Worm (Caenorhabditis elegans): ENCODE data around the gene F15D4.5.

The F15D4.5 gene

ce11 chrII:13245076-13245475 is at the start of gene F15D4.5:
Gene F15D4.5, plus strand, starts transcription at chrII:13245376.
- TF ChIP-seq T26A5.8 (tag; optimal IDR thresholded peaks at IDR 0.05) (no peak), K11D2.4 (GFP tag; IDR thresholded peaks at IDR 0.05) (no peak), fkh-3 (tag; optimal IDR thresholded peaks at IDR 0.05) (no peak), sea-2 (GFP tag; IDR thresholded peaks at IDR 0.05) (no peak), F55B11.4 (tag; optimal IDR thresholded peaks at IDR 0.05; ENCODE audit: borderline replicate concordance, insufficient read depth) (no peak), aptf-2 (GFP tag; conservative IDR thresholded peaks at IDR 0.05) (no peak), cebp-1 (GFP tag; IDR thresholded peaks at IDR 0.05) (no peak), cebp-1 (tag; optimal IDR thresholded peaks at IDR 0.05) (no peak), sptf-2 (GFP tag; optimal IDR thresholded peaks at IDR 0.05) (no peak), nfya-1 (tag; optimal IDR thresholded peaks at IDR 0.05; ENCODE audit: borderline replicate concordance, insufficient read depth) (no peak), mcd-1 (GFP tag; IDR thresholded peaks at IDR 0.05) (no peak), tbp1 (GFP tag; optimal IDR thresholded peaks at IDR 0.05) (no peak), nhr-90 (tag; optimal IDR thresholded peaks at IDR 0.05) (no peak), F57A8.1 (GFP tag; optimal IDR thresholded peaks at IDR 0.05) (no peak)

DNA sequence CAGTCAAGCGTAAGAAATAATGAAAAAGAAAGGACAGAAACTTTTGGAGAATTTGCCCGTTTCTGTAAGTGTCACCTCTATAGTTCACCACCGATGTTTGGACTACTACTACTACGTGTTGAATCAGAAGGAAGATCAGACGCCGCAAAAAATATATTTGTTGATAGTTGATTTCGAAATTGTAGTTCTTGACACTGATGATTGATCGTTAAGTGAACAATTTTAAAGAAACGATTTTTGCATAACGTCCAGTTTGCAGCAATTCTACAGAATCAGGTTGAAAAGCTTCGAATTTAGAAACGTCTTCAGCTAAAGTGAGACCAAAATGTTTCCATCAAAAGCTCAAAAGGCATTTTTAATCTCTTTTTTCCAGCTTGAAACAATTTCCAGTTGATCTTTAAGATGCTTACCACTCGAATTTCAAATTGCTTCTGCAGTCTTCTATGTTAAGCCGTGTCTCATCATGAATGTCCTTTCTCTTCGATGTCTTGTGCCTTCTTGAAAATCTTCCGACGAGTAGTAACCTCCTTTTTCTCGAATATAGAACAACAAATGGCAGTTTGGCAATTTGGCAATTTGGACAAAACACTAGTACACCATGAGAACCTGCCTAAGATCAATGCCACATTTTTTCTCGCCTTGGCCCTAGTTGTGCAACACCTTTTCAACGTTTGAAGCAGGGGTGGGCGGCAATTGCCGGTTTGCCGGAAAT is 49.3 kb upstream of the F15D4.5 start:
- TF ChIP-seq snpc-1.1 (tag; optimal IDR thresholded peaks at IDR 0.05; ENCODE audit: insufficient read depth) (peak; percentile 3), hrde-1 (tag; optimal IDR thresholded peaks at IDR 0.05; ENCODE audit: borderline replicate concordance) (no peak), let-526 (GFP tag; IDR thresholded peaks at IDR 0.05) (no peak), athp-1 (tag; optimal IDR thresholded peaks at IDR 0.05) (no peak), F23B12.7 (tag; optimal IDR thresholded peaks at IDR 0.05; ENCODE audit: insufficient read depth) (no peak), lsl-1 (GFP tag; optimal IDR thresholded peaks at IDR 0.05) (no peak), attf-3 (GFP tag; conservative IDR thresholded peaks at IDR 0.05) (no peak), Y53G8AR.9 (GFP tag; conservative IDR thresholded peaks at IDR 0.05) (0 out of 2 replicates have a peak, but pooled peaks have one; percentile 7), F55B11.4 (tag; optimal IDR thresholded peaks at IDR 0.05; ENCODE audit: borderline replicate concordance, insufficient read depth) (no peak)

DNA sequence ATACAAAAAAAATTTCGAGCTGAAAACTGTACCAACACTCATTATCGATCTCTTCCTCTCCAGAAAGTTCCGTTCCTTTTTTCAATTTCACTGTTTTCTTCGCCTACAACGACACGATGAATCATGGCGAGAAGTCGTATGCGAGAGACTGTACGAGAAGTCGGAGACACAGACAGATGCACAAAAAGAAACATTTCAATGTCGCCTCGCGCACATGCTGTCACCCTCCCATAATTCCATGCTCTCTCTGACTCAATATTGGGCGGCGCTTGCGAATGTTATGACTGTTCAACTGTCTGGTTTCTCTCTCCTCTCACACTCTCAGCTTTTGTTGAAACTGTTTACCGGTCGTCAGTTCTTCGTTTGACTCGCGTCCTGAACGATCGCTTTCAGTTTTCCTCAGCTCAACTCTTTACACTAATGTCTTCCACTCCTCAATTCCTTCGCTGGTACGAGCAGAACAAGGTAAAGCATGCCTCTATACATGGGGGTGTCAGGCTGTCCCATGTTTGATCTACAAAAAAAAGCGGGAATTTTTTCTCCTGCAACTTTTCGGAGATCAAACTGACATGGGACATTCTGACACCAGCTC is 48.4 kb upstream of the F15D4.5 start:
- TF ChIP-seq zfh-2 (GFP tag; conservative IDR thresholded peaks at IDR 0.05) (peak; percentile 47; the same call in 1 of the 2 replicates), tbx-9 (tag; optimal IDR thresholded peaks at IDR 0.05; ENCODE audit: borderline replicate concordance) (no peak), hmg-1.2 (GFP tag; IDR thresholded peaks at IDR 0.05) (peak; percentile 69; the same call in 1 of the 2 replicates), lin-54 (GFP tag; optimal IDR thresholded peaks at IDR 0.05) (peak; percentile 8), madf-3 (GFP tag; IDR thresholded peaks at IDR 0.05) (0 out of 2 replicates have a peak, but pooled peaks have one; percentile 35), cebp-1 (GFP tag; IDR thresholded peaks at IDR 0.05) (no peak), cebp-1 (tag; optimal IDR thresholded peaks at IDR 0.05) (peak; percentile 40), K12H6.12 (tag; optimal IDR thresholded peaks at IDR 0.05) (peak; percentile 42), F52B5.7 (tag; optimal IDR thresholded peaks at IDR 0.05) (no peak)

ce11 chrII:13198845-13199244 is 46.3 kb upstream of the F15D4.5 start:
- TF ChIP-seq ceh-100 (GFP tag; IDR thresholded peaks at IDR 0.05) (peak; percentile 60), aptf-2 (GFP tag; conservative IDR thresholded peaks at IDR 0.05) (no peak), egl-44 (GFP tag; IDR thresholded peaks at IDR 0.05) (no peak), attf-3 (GFP tag; conservative IDR thresholded peaks at IDR 0.05) (0 out of 2 replicates have a peak, but pooled peaks have one; percentile 8), hsf-1 (GFP tag; IDR thresholded peaks at IDR 0.05) (0 out of 2 replicates have a peak, but pooled peaks have one; percentile 23), nfya-2 (GFP tag; IDR thresholded peaks at IDR 0.05) (no peak), mxl-1 (tag; optimal IDR thresholded peaks at IDR 0.05) (no peak), hlh-12 (tag; optimal IDR thresholded peaks at IDR 0.05) (no peak)
